Worm (Caenorhabditis elegans) whole organism, young adult: ENCODE measurements around the gene nfya-1.

ENCODE experiments used
- K11D2.4 ChIP-seq: fragments of 200-800 bp; sonication (Bioruptor generic); IDR thresholded peaks from 2 replicates; pipeline ENCODE4 v1.3.6; 2022; ENCODE audit warnings: missing genetic modification reagents, missing genetic modification characterization, missing compliant biosample characterization
- K12H6.12 ChIP-seq: fragments of 200-800 bp; sonication (Bioruptor generic); optimal IDR thresholded peaks from 2 replicates; lab custom pipeline; 2018; ENCODE audit warnings: mild to moderate bottlenecking, missing genetic modification characterization, missing compliant biosample characterization
- bed-1 ChIP-seq: fragments of 200-800 bp; sonication (Bioruptor generic); IDR thresholded peaks from 2 replicates; pipeline ENCODE4 v1.3.6; 2022; ENCODE audit warnings: missing genetic modification reagents, missing genetic modification characterization, missing compliant biosample characterization
- cebp-2 ChIP-seq: fragments of 200-800 bp; sonication (Bioruptor generic); IDR thresholded peaks from 2 replicates; pipeline ENCODE4 v1.3.6; 2022; ENCODE audit warnings: missing genetic modification characterization, missing compliant biosample characterization
- hmg-1.2 ChIP-seq: fragments of 200-800 bp; sonication (Bioruptor generic); IDR thresholded peaks from 2 replicates; pipeline ENCODE4 v1.3.6; 2022; ENCODE audit warnings: missing genetic modification reagents, missing genetic modification characterization, missing compliant biosample characterization
- hsf-1 ChIP-seq: fragments of 200-800 bp; sonication (Bioruptor generic); IDR thresholded peaks from 2 replicates; pipeline ENCODE4 v1.3.6; 2022; ENCODE audit warnings: missing genetic modification reagents, missing genetic modification characterization, missing compliant biosample characterization
- lin-40 ChIP-seq: sonication (generic microtip); optimal IDR thresholded peaks from 2 replicates; lab custom pipeline; 2016; ENCODE audit warnings: missing genetic modification characterization, mild to moderate bottlenecking, missing compliant biosample characterization, missing genotype, missing genetic modification reagents
- pha-4 ChIP-seq: fragments of 150-350 bp; sonication (generic microtip); optimal IDR thresholded peaks from 2 replicates; lab custom pipeline; 2014; ENCODE audit warnings: missing biosample characterization, missing genetic modification reagents, missing genetic modification characterization
- sdz-38 ChIP-seq: sonication (generic microtip); optimal IDR thresholded peaks from 2 replicates; lab custom pipeline; 2016; ENCODE audit warnings: missing genotype, missing genetic modification characterization, missing compliant biosample characterization
- snpc-3.4 ChIP-seq: sonication (generic microtip); optimal IDR thresholded peaks from 2 replicates; lab custom pipeline; 2017; ENCODE audit warnings: missing genetic modification characterization, mild to moderate bottlenecking, missing compliant biosample characterization, antibody characterized with exemption, moderate library complexity, missing genotype, missing genetic modification reagents
- unc-130 ChIP-seq: sonication (generic microtip); optimal IDR thresholded peaks from 2 replicates; lab custom pipeline; 2016; ENCODE audit warnings: missing genetic modification reagents, missing genetic modification characterization, missing compliant biosample characterization

ce11 chrX:11983576-11984061, 37.0 kb upstream of the nfya-1 start, which contains the start of gene C49F5.3:
- TF ChIP-seq pha-4 (tag; lab: Kevin White, UChicago) (no peak), bed-1 (no peak), K12H6.12 (tag; lab: Kevin White, UChicago) (no peak), sdz-38 (tag; lab: Kevin White, UChicago) (no peak), hmg-1.2 (no peak), hsf-1 (no peak), K11D2.4 (GFP tag; lab: Robert Waterston, UW) (no peak), snpc-3.4 (tag; lab: Kevin White, UChicago) (no peak), cebp-2 (GFP tag; lab: Robert Waterston, UW) (no peak), unc-130 (GFP tag; lab: Kevin White, UChicago) (no peak), lin-40 (no peak)
